Fruit fly (Drosophila melanogaster) whole organism: ENCODE results near the gene alt.
A peak's percentile ranks its signal among the peaks of the same experiment; 100 is the strongest.

ENCODE experiments used
- CG8478 ChIP-seq: fragments of >200 bp; optimal IDR thresholded peaks from 2 replicates; lab custom pipeline; 2018; ENCODE audit warnings: inconsistent platforms
- Dll ChIP-seq: fragments of >200 bp; optimal IDR thresholded peaks from 2 replicates; lab custom pipeline; 2017
- EcR ChIP-seq, 2 experiments: fragments of >200 bp; optimal IDR thresholded peaks; 2 replicates each; lab custom pipeline; 2017; ENCODE audit warnings: missing biosample characterization in 2 of 2, missing genetic modification characterization in 2 of 2, missing genetic modification reagents in 2 of 2
- pan ChIP-seq: fragments of >200 bp; optimal IDR thresholded peaks from 2 replicates; lab custom pipeline; 2017
- psq ChIP-seq: fragments of >200 bp; optimal IDR thresholded peaks from 2 replicates; lab custom pipeline; 2017
- usp ChIP-seq: fragments of >200 bp; optimal IDR thresholded peaks from 2 replicates; lab custom pipeline; 2017; ENCODE audit warnings: missing biosample characterization, missing genetic modification characterization, mixed read lengths

The alt gene

dm6 chr3R:17682244-17682773, at the start of gene alt, which contains the start of gene CG7655:
Gene alt (minus strand): TSS chr3R:17682515.
Gene CG7655 (plus strand): TSS chr3R:17682669.
- TF ChIP-seq Dll (no peak), pan (lab: Kevin White, UChicago) (no peak), EcR (GFP tag; optimal IDR thresholded peaks at IDR 0.05; lab: Kevin White, UChicago) (no peak), usp (GFP tag; lab: Kevin White, UChicago) (no peak), psq (lab: Kevin White, UChicago) (no peak), CG8478 (lab: Kevin White, UChicago) (no peak)

dm6 chr3R:17725558-17725957, 43.2 kb upstream of the alt start, which contains the start of gene Lgr1:
Gene Lgr1 (plus strand): TSS chr3R:17725777.
- no peak for TF ChIP-seq CG8478 (lab: Kevin White, UChicago)
- no peak for TF ChIP-seq EcR (GFP tag; optimal IDR thresholded peaks at IDR 0.05; lab: Kevin White, UChicago)
- TF ChIP-seq psq (lab: Kevin White, UChicago), result no peak
- TF ChIP-seq pan (lab: Kevin White, UChicago), result no peak
- no peak for TF ChIP-seq Dll

- TF ChIP-seq usp (GFP tag; lab: Kevin White, UChicago) (no peak), pan (lab: Kevin White, UChicago) (no peak), CG8478 (lab: Kevin White, UChicago) (no peak), Dll (no peak), psq (lab: Kevin White, UChicago) (no peak), EcR (GFP tag; optimal IDR thresholded peaks at IDR 0.05; lab: Kevin White, UChicago) (no peak)
Measured at dm6 chr3R:17724963-17725362, 42.6 kb upstream of the alt start, which contains the start of gene Atg8b. Gene Atg8b (minus strand): TSS chr3R:17725063.

- TF ChIP-seq usp (GFP tag; lab: Kevin White, UChicago), result no peak
- TF ChIP-seq pan (lab: Kevin White, UChicago), result no peak
- TF ChIP-seq Dll, result no peak
- no peak for TF ChIP-seq EcR (GFP tag; optimal IDR thresholded peaks at IDR 0.05; lab: Kevin White, UChicago)
- no peak for TF ChIP-seq psq (lab: Kevin White, UChicago)
- no peak for TF ChIP-seq CG8478 (lab: Kevin White, UChicago)
Measured at dm6 chr3R:17718760-17719625, 36.7 kb upstream of the alt start, which contains the start of gene Pxt. Gene Pxt (plus strand): TSS chr3R:17719454.

dm6 chr3R:17718051-17718693, 35.9 kb upstream of the alt start, which contains the start of gene osa:
Gene osa (minus strand): TSS chr3R:17718350.
- TF ChIP-seq Dll (no peak), pan (lab: Kevin White, UChicago) (no peak), EcR (GFP tag; optimal IDR thresholded peaks at IDR 0.05; lab: Kevin White, UChicago) (no peak), usp (GFP tag; lab: Kevin White, UChicago) (no peak), CG8478 (lab: Kevin White, UChicago) (no peak), psq (lab: Kevin White, UChicago) (no peak)

dm6 chr3R:17716858-17717596, 34.7 kb upstream of the alt start:
- TF ChIP-seq usp (GFP tag; lab: Kevin White, UChicago) (no peak), pan (lab: Kevin White, UChicago) (no peak), EcR (GFP tag; optimal IDR thresholded peaks at IDR 0.05; lab: Kevin White, UChicago) (no peak), CG8478 (lab: Kevin White, UChicago) (peak; percentile 96), Dll (peak; percentile 98), psq (lab: Kevin White, UChicago) (no peak)

dm6 chr3R:17714773-17715344, 32.5 kb upstream of the alt start:
- TF ChIP-seq psq (lab: Kevin White, UChicago), result no peak
- TF ChIP-seq EcR (GFP tag; optimal IDR thresholded peaks at IDR 0.05; lab: Kevin White, UChicago), result peak in 1 of 2 experiments; percentile 34

- TF ChIP-seq pan (lab: Kevin White, UChicago) (peak; percentile 7), EcR (GFP tag; optimal IDR thresholded peaks at IDR 0.05; lab: Kevin White, UChicago) (no peak), CG8478 (lab: Kevin White, UChicago) (no peak)
Measured at dm6 chr3R:17714370-17714769, 32.1 kb upstream of the alt start.

- TF ChIP-seq usp (GFP tag; lab: Kevin White, UChicago), result no peak
- no peak for TF ChIP-seq Dll
- no peak for TF ChIP-seq EcR (GFP tag; optimal IDR thresholded peaks at IDR 0.05; lab: Kevin White, UChicago)
- no peak for TF ChIP-seq CG8478 (lab: Kevin White, UChicago)
- no peak for TF ChIP-seq pan (lab: Kevin White, UChicago)
- no peak for TF ChIP-seq psq (lab: Kevin White, UChicago)
Measured at dm6 chr3R:17712623-17713521, 30.6 kb upstream of the alt start.

dm6 chr3R:17711646-17711975, 29.3 kb upstream of the alt start:
- TF ChIP-seq usp (GFP tag; lab: Kevin White, UChicago), result no peak
- TF ChIP-seq Dll, result no peak
- TF ChIP-seq EcR (GFP tag; optimal IDR thresholded peaks at IDR 0.05; lab: Kevin White, UChicago), result no peak
- no peak for TF ChIP-seq psq (lab: Kevin White, UChicago)
- TF ChIP-seq pan (lab: Kevin White, UChicago), result no peak
- no peak for TF ChIP-seq CG8478 (lab: Kevin White, UChicago)
